Fruit fly (Drosophila melanogaster) whole organism, wandering third instar larva: ENCODE data around the gene Ada1-2.
"Not testable (repeated sequence)": the region's sequence is repeated elsewhere in the genome, so short reads cannot be mapped to it uniquely, and the experiment has no call there.

Source experiments
- Dif ChIP-seq: fragments of 200-275, 200-300 bp; sonication (Bioruptor generic); optimal IDR thresholded peaks from 2 replicates; lab custom pipeline; 2018; ENCODE audit warnings: missing biosample characterization, missing genetic modification characterization; ENCODE audit not compliant: partially characterized antibody
- GATAd ChIP-seq: sonication (Bioruptor generic); optimal IDR thresholded peaks from 2 replicates; lab custom pipeline; 2016; ENCODE audit warnings: missing biosample characterization, missing genetic modification characterization
- HLH106 ChIP-seq: fragments of 200-800 bp; optimal IDR thresholded peaks from 3 replicates; lab custom pipeline; 2019; ENCODE audit warnings: missing biosample characterization, mild to moderate bottlenecking, missing genetic modification characterization, moderate library complexity
- Hnf4 ChIP-seq: fragments of 200-800 bp; sonication (Bioruptor generic); optimal IDR thresholded peaks from 2 replicates; lab custom pipeline; 2016; ENCODE audit warnings: missing biosample characterization, mild to moderate bottlenecking, missing genetic modification characterization
- Hr78 ChIP-seq: fragments of >200 bp; optimal IDR thresholded peaks from 2 replicates; lab custom pipeline; 2017; ENCODE audit warnings: missing biosample characterization, missing genetic modification characterization
- Hr83 ChIP-seq: fragments of 200-300 bp; sonication (Bioruptor generic); optimal IDR thresholded peaks from 2 replicates; lab custom pipeline; 2016; ENCODE audit warnings: missing biosample characterization, mild to moderate bottlenecking, missing genetic modification characterization, moderate library complexity; ENCODE audit not compliant: poor library complexity, severe bottlenecking
- Jra ChIP-seq: sonication (Bioruptor generic); optimal IDR thresholded peaks from 2 replicates; lab custom pipeline; 2016; ENCODE audit warnings: missing biosample characterization, missing genetic modification characterization
- Mio ChIP-seq: sonication (Bioruptor generic); optimal IDR thresholded peaks from 2 replicates; lab custom pipeline; 2016; ENCODE audit warnings: missing biosample characterization, missing genetic modification characterization
- Myc ChIP-seq: fragments of >200 bp; optimal IDR thresholded peaks from 2 replicates; lab custom pipeline; 2017
- N ChIP-seq: fragments of >200 bp; optimal IDR thresholded peaks from 2 replicates; lab custom pipeline; 2018; ENCODE audit warnings: missing biosample characterization, missing external identifiers, missing genetic modification characterization
- Rel ChIP-seq, 2 experiments: fragments of 200-800 bp; sonication (Bioruptor generic) in 1 of 2; optimal IDR thresholded peaks; 2 replicates in 1 of 2; 3 replicates in 1 of 2; lab custom pipeline; 2016 to 2019; ENCODE audit warnings: mild to moderate bottlenecking in 2 of 2, missing biosample characterization in 2 of 2, missing genetic modification characterization in 2 of 2, moderate library complexity in 1 of 2
- Sp1 ChIP-seq: fragments of 200-800 bp; sonication (Bioruptor generic); optimal IDR thresholded peaks from 3 replicates; lab custom pipeline; 2019; ENCODE audit warnings: missing biosample characterization, mild to moderate bottlenecking, missing genetic modification characterization, moderate library complexity
- br ChIP-seq: fragments of 200-800 bp; sonication (Bioruptor generic); optimal IDR thresholded peaks from 2 replicates; lab custom pipeline; 2016; ENCODE audit warnings: missing biosample characterization, missing genetic modification characterization
- brk ChIP-seq: fragments of 200-800 bp; sonication (Bioruptor generic); optimal IDR thresholded peaks from 2 replicates; lab custom pipeline; 2016; ENCODE audit warnings: missing biosample characterization, mild to moderate bottlenecking, missing genetic modification characterization
- dl ChIP-seq, 2 experiments: fragments of 175-275, 200-275 bp in 1 of 2; fragments of 200-275 bp in 1 of 2; sonication (Bioruptor generic); optimal IDR thresholded peaks; lab custom pipeline; 2018; ENCODE audit warnings: mild to moderate bottlenecking in 2 of 2, missing biosample characterization in 2 of 2, missing genetic modification characterization in 2 of 2, moderate library complexity in 2 of 2; ENCODE audit not compliant: partially characterized antibody in 2 of 2, insufficient read depth in 1 of 2
- dmrt93B ChIP-seq: fragments of 200-800 bp; sonication (Bioruptor generic); optimal IDR thresholded peaks from 2 replicates; lab custom pipeline; 2018; ENCODE audit warnings: missing biosample characterization, mild to moderate bottlenecking, missing genetic modification characterization
- dsf ChIP-seq: sonication (Bioruptor generic); optimal IDR thresholded peaks from 2 replicates; lab custom pipeline; 2016; ENCODE audit warnings: missing biosample characterization, missing genetic modification characterization, borderline replicate concordance
- ey ChIP-seq: fragments of 200-800 bp; sonication (Bioruptor generic); optimal IDR thresholded peaks from 2 replicates; lab custom pipeline; 2016; ENCODE audit warnings: missing biosample characterization, missing genetic modification characterization
- foxo ChIP-seq, 2 experiments: fragments of 200-800 bp; sonication (Bioruptor generic); optimal IDR thresholded peaks; 2 replicates in 1 of 2; 3 replicates in 1 of 2; lab custom pipeline; 2016 to 2017; ENCODE audit warnings: missing biosample characterization in 2 of 2, missing genetic modification characterization in 2 of 2
- fru ChIP-seq: fragments of 200-800 bp; sonication (Bioruptor generic); optimal IDR thresholded peaks from 3 replicates; lab custom pipeline; 2016; ENCODE audit warnings: missing biosample characterization, mild to moderate bottlenecking, missing genetic modification characterization
- jim ChIP-seq: fragments of 175-275, 200-325 bp; sonication (Bioruptor generic); optimal IDR thresholded peaks from 2 replicates; lab custom pipeline; 2016; ENCODE audit warnings: missing biosample characterization, mild to moderate bottlenecking, missing genetic modification characterization
- lola ChIP-seq: fragments of >200 bp; optimal IDR thresholded peaks from 2 replicates; lab custom pipeline; 2017; ENCODE audit warnings: missing biosample characterization, missing genetic modification characterization
- psq ChIP-seq: fragments of 200-800 bp; sonication (Bioruptor generic); optimal IDR thresholded peaks from 3 replicates; lab custom pipeline; 2017; ENCODE audit warnings: missing biosample characterization, mild to moderate bottlenecking, missing genetic modification characterization, moderate library complexity
- rgr ChIP-seq: fragments of 200-800 bp; sonication (Bioruptor generic); optimal IDR thresholded peaks from 3 replicates; lab custom pipeline; 2016; ENCODE audit warnings: missing biosample characterization, mild to moderate bottlenecking, missing genetic modification characterization
- sage ChIP-seq: fragments of 200-800 bp; sonication (Bioruptor generic); optimal IDR thresholded peaks from 2 replicates; lab custom pipeline; 2016; ENCODE audit warnings: missing biosample characterization, mild to moderate bottlenecking, missing genetic modification characterization
- sv ChIP-seq: fragments of 200-800 bp; sonication (Bioruptor generic); optimal IDR thresholded peaks from 3 replicates; lab custom pipeline; 2016; ENCODE audit warnings: missing biosample characterization, missing genetic modification characterization
- usp ChIP-seq: fragments of >200 bp; optimal IDR thresholded peaks from 2 replicates; lab custom pipeline; 2017; ENCODE audit warnings: missing biosample characterization, missing genetic modification characterization
- woc ChIP-seq: sonication (Bioruptor generic); optimal IDR thresholded peaks from 2 replicates; lab custom pipeline; 2016; ENCODE audit warnings: missing biosample characterization, mild to moderate bottlenecking, missing genetic modification characterization

The Ada1-2 gene

dm6 chr2L:11992602-11993001 is at the start of gene Ada1-2:
Gene Ada1-2, plus strand, starts transcription at chr2L:11992902.
- not testable (repeated sequence) for TF ChIP-seq ey (GFP tag; lab: Kevin White, UChicago); Rel (GFP tag; optimal IDR thresholded peaks at IDR 0.05; lab: Kevin White, UChicago); Rel (tag; optimal IDR thresholded peaks at IDR 0.05; lab: Kevin White, UChicago); dsf (GFP tag; lab: Kevin White, UChicago)

dm6 chr2L:11943829-11944228 is 48.9 kb upstream of the Ada1-2 start, which contains the start of gene Crys:
Gene Crys, plus strand, starts transcription at chr2L:11944129.
- TF ChIP-seq HLH106 (tag; lab: Kevin White, UChicago) (no peak), psq (GFP tag; lab: Kevin White, UChicago) (no peak), dsf (GFP tag; lab: Kevin White, UChicago) (no peak), sv (no peak), ey (GFP tag; lab: Kevin White, UChicago) (no peak), Hnf4 (no peak), Sp1 (GFP tag; lab: Kevin White, UChicago) (no peak), fru (GFP tag; lab: Kevin White, UChicago) (no peak), Mio (no peak), Rel (GFP tag; optimal IDR thresholded peaks at IDR 0.05; lab: Kevin White, UChicago) (no peak), Rel (tag; optimal IDR thresholded peaks at IDR 0.05; lab: Kevin White, UChicago) (no peak), dl (GFP tag; optimal IDR thresholded peaks at IDR 0.05; lab: Kevin White, UChicago; ENCODE audit: insufficient read depth in 1 of 2, partially characterized antibody in 2 of 2) (no peak), rgr (GFP tag; lab: Kevin White, UChicago) (no peak), Myc (lab: Kevin White, UChicago) (no peak)
- TF ChIP-seq, all 38 proteins: peak for 0

DNA sequence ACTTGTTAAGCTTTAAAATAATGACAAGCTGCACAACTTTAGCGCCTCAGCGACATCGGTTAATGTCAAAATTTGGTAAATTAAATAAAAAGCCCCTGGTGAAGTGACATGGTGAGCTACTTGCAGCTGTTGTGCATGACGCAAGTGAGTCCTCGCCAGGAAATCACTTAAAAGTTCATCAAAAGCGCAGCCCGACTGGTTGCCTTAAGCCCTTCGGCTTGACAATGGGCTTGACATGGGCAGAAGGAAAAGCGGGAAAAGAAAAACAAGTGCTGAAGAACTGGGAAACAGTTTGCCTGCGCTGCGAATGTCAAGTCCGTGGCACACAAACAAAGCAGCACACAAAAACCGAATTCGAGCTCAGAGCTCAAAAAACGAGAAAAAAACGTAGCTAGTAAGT is 45.1 kb upstream of the Ada1-2 start, which contains the start of gene CG16964:
TSS of gene CG16964 (plus strand) at position 301 of the 400 bp plus-strand sequence.
- TF ChIP-seq ey (GFP tag; lab: Kevin White, UChicago), result no peak
- no peak for TF ChIP-seq N
- no peak for TF ChIP-seq jim
- TF ChIP-seq woc (GFP tag; lab: Kevin White, UChicago), result no peak
- TF ChIP-seq Mio, result no peak
- TF ChIP-seq lola, result no peak
- no peak for TF ChIP-seq GATAd (GFP tag; lab: Kevin White, UChicago)
- TF ChIP-seq Sp1 (GFP tag; lab: Kevin White, UChicago), result no peak
- TF ChIP-seq Myc (lab: Kevin White, UChicago), result no peak
- TF ChIP-seq fru (GFP tag; lab: Kevin White, UChicago), result no peak
- TF ChIP-seq sage (GFP tag; lab: Kevin White, UChicago), result no peak
- no peak for TF ChIP-seq dl (GFP tag; optimal IDR thresholded peaks at IDR 0.05; lab: Kevin White, UChicago; ENCODE audit: insufficient read depth in 1 of 2, partially characterized antibody in 2 of 2)
- no peak for TF ChIP-seq Hr83
- TF ChIP-seq dmrt93B (GFP tag; lab: Kevin White, UChicago), result no peak
- TF ChIP-seq Dif (GFP tag; lab: Kevin White, UChicago), result no peak

DNA sequence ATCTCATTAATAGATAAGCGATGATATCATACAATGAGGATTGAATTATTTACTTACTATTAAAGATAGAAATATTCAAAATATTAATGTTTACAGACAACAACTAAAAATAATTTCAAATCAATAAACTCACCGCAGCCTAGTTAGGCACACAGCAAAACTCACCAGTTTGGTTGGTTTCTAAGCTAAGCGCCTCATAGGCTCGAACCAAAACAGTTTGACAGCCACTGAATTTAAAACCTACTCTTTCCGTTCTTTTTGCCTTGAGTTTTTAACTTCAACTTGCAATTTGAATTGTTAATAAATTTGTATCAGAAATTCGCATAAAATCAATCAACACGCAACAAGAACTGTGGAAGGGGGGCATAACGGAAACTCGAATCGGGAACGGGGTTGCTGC is 44.2 kb upstream of the Ada1-2 start:
- TF ChIP-seq usp (GFP tag; lab: Kevin White, UChicago) (no peak), Myc (lab: Kevin White, UChicago) (peak; percentile 70)

dm6 chr2L:11949917-11950316 is 42.8 kb upstream of the Ada1-2 start:
- TF ChIP-seq Jra (GFP tag; lab: Kevin White, UChicago) (no peak), br (GFP tag; lab: Kevin White, UChicago) (no peak), Hr78 (GFP tag; lab: Kevin White, UChicago) (no peak), foxo (GFP tag; optimal IDR thresholded peaks at IDR 0.05; lab: Kevin White, UChicago) (peak in 1 of 2 experiments; percentile 37), ey (GFP tag; lab: Kevin White, UChicago) (peak; percentile 29), brk (GFP tag; lab: Kevin White, UChicago) (no peak), rgr (GFP tag; lab: Kevin White, UChicago) (peak; percentile 42), woc (GFP tag; lab: Kevin White, UChicago) (no peak), HLH106 (tag; lab: Kevin White, UChicago) (peak; percentile 12), fru (GFP tag; lab: Kevin White, UChicago) (no peak), Hr83 (no peak), dmrt93B (GFP tag; lab: Kevin White, UChicago) (peak; percentile 10)
- TF ChIP-seq, all 38 proteins: peak for 5
